Worm (Caenorhabditis elegans) whole organism, young adult: ENCODE data around the gene mcd-1.
A peak's percentile ranks its signal among the peaks of the same experiment; 100 is the strongest.

ENCODE experiments used
- B0336.3 ChIP-seq: fragments of 200-800 bp; sonication (Bioruptor generic); IDR thresholded peaks from 2 replicates; pipeline ENCODE4 v1.3.6; 2022; ENCODE audit warnings: missing genetic modification characterization, missing compliant biosample characterization
- F49E8.2 ChIP-seq: sonication (generic microtip); optimal IDR thresholded peaks from 3 replicates; lab custom pipeline; 2017; ENCODE audit warnings: missing genetic modification characterization, mild to moderate bottlenecking, missing compliant biosample characterization, antibody characterized with exemption, moderate library complexity; ENCODE audit not compliant: insufficient read depth
- Y53G8AR.9 ChIP-seq: fragments of 200-800 bp; sonication (Bioruptor generic); conservative IDR thresholded peaks from 2 replicates; pipeline ENCODE4 v1.3.6; 2022; ENCODE audit warnings: missing genetic modification reagents, missing genetic modification characterization, missing compliant biosample characterization
- Y79H2A.3 ChIP-seq: fragments of 200-800 bp; sonication (Bioruptor generic); conservative IDR thresholded peaks from 2 replicates; pipeline ENCODE4 v1.3.6; 2022; ENCODE audit warnings: missing genetic modification reagents, missing genetic modification characterization, missing compliant biosample characterization
- Y95B8A.8 ChIP-seq: fragments of 200-800 bp; sonication (Bioruptor generic); IDR thresholded peaks from 2 replicates; pipeline ENCODE4 v1.3.6; 2022; ENCODE audit warnings: missing genetic modification reagents, missing genetic modification characterization, missing compliant biosample characterization
- aptf-2 ChIP-seq: fragments of 200-800 bp; sonication (Bioruptor generic); conservative IDR thresholded peaks from 2 replicates; pipeline ENCODE4 v1.3.6; 2022; ENCODE audit warnings: missing genetic modification reagents, missing genetic modification characterization, missing compliant biosample characterization
- attf-5 ChIP-seq: fragments of 200-800 bp; sonication (Bioruptor generic); optimal IDR thresholded peaks from 2 replicates; lab custom pipeline; 2018; ENCODE audit warnings: mild to moderate bottlenecking, missing genetic modification characterization, missing compliant biosample characterization
- attf-6 ChIP-seq: fragments of 200-800 bp; sonication (Bioruptor generic); IDR thresholded peaks from 2 replicates; pipeline ENCODE4 v1.3.6; 2022; ENCODE audit warnings: missing genetic modification reagents, missing genetic modification characterization, missing compliant biosample characterization
- cebp-1 ChIP-seq, 2 experiments: fragments of 200-800 bp in 1 of 2; sonication (Bioruptor generic) in 1 of 2; sonication (generic microtip) in 1 of 2; IDR thresholded peaks in 1 of 2; optimal IDR thresholded peaks in 1 of 2; 2 replicates each; pipeline versions ENCODE4 v1.3.6 to Lab custom; 2017 to 2022; ENCODE audit warnings: missing compliant biosample characterization in 2 of 2, missing genetic modification characterization in 2 of 2, mild to moderate bottlenecking in 1 of 2, missing genetic modification reagents in 1 of 2, moderate library complexity in 1 of 2
- ceh-91 ChIP-seq: fragments of 200-800 bp; sonication (Bioruptor generic); IDR thresholded peaks from 2 replicates; pipeline ENCODE4 v1.3.6; 2022; ENCODE audit warnings: missing genetic modification reagents, missing genetic modification characterization, missing compliant biosample characterization
- dox-1 ChIP-seq: fragments of 200-800 bp; sonication (Bioruptor generic); IDR thresholded peaks from 2 replicates; pipeline ENCODE4 v1.3.6; 2022; ENCODE audit warnings: missing genetic modification reagents, missing genetic modification characterization, missing compliant biosample characterization
- dpl-1 ChIP-seq: fragments of 150-350 bp; optimal IDR thresholded peaks from 2 replicates; lab custom pipeline; 2014; ENCODE audit warnings: missing biosample characterization, missing genetic modification reagents, missing genetic modification characterization
- egrh-3 ChIP-seq: fragments of 200-800 bp; sonication (Bioruptor generic); IDR thresholded peaks from 2 replicates; pipeline ENCODE4 v1.3.6; 2022; ENCODE audit warnings: missing genetic modification reagents, missing genetic modification characterization, missing compliant biosample characterization
- ekl-4 ChIP-seq: fragments of 200-800 bp; sonication (Bioruptor generic); IDR thresholded peaks from 2 replicates; pipeline ENCODE4 v1.3.6; 2022; ENCODE audit warnings: missing genetic modification reagents, missing genetic modification characterization, missing compliant biosample characterization
- him-1 ChIP-seq: sonication (generic microtip); optimal IDR thresholded peaks from 2 replicates; lab custom pipeline; 2016; ENCODE audit warnings: missing genotype, missing genetic modification reagents, missing genetic modification characterization, missing compliant biosample characterization
- hmg-1.2 ChIP-seq: fragments of 200-800 bp; sonication (Bioruptor generic); IDR thresholded peaks from 2 replicates; pipeline ENCODE4 v1.3.6; 2022; ENCODE audit warnings: missing genetic modification reagents, missing genetic modification characterization, missing compliant biosample characterization
- let-526 ChIP-seq: fragments of 200-800 bp; sonication (Bioruptor generic); IDR thresholded peaks from 2 replicates; pipeline ENCODE4 v1.3.6; 2022; ENCODE audit warnings: missing genetic modification reagents, missing genetic modification characterization, missing compliant biosample characterization
- lin-26 ChIP-seq: fragments of 200-800 bp; sonication (Bioruptor generic); IDR thresholded peaks from 2 replicates; pipeline ENCODE4 v1.3.6; 2022; ENCODE audit warnings: missing genetic modification reagents, missing genetic modification characterization, missing compliant biosample characterization
- lin-35 ChIP-seq, 3 experiments: fragments of 150-350 bp in 2 of 3; sonication (generic microtip) in 1 of 3; optimal IDR thresholded peaks; 2 replicates each; lab custom pipeline; 2014 to 2018; ENCODE audit warnings: missing biosample characterization in 3 of 3, missing genetic modification characterization in 3 of 3, missing genetic modification reagents in 3 of 3
- madf-10 ChIP-seq: sonication (generic microtip); optimal IDR thresholded peaks from 2 replicates; lab custom pipeline; 2016; ENCODE audit warnings: mild to moderate bottlenecking, missing genetic modification characterization, missing compliant biosample characterization
- madf-3 ChIP-seq: fragments of 200-800 bp; sonication (Bioruptor generic); IDR thresholded peaks from 2 replicates; pipeline ENCODE4 v1.3.6; 2022; ENCODE audit warnings: missing genetic modification reagents, missing genetic modification characterization, missing compliant biosample characterization
- mxl-1 ChIP-seq: sonication (generic microtip); optimal IDR thresholded peaks from 2 replicates; lab custom pipeline; 2016; ENCODE audit warnings: missing genetic modification characterization, missing compliant biosample characterization
- nfya-2 ChIP-seq: fragments of 200-800 bp; sonication (Bioruptor generic); IDR thresholded peaks from 2 replicates; pipeline ENCODE4 v1.3.6; 2022; ENCODE audit warnings: missing genetic modification reagents, missing genetic modification characterization, missing compliant biosample characterization
- nfyb-1 ChIP-seq: fragments of 200-800 bp; sonication (Bioruptor generic); IDR thresholded peaks from 2 replicates; pipeline ENCODE4 v1.3.6; 2022; ENCODE audit warnings: missing genetic modification reagents, missing genetic modification characterization, missing compliant biosample characterization
- nhr-80 ChIP-seq: sonication (generic microtip); optimal IDR thresholded peaks from 2 replicates; lab custom pipeline; 2016; ENCODE audit warnings: missing genetic modification characterization, missing compliant biosample characterization
- snpc-4 ChIP-seq, 5 experiments: fragments of 150-350 bp in 1 of 5; sonication (generic microtip) in 4 of 5; optimal IDR thresholded peaks; 2 replicates each; lab custom pipeline; 2014 to 2018; ENCODE audit warnings: missing genetic modification characterization in 5 of 5, missing biosample characterization in 3 of 5, antibody characterized with exemption in 2 of 5, mild to moderate bottlenecking in 2 of 5, missing compliant biosample characterization in 2 of 5, missing genotype in 2 of 5, moderate library complexity in 2 of 5, missing genetic modification reagents in 1 of 5
- xnd-1 ChIP-seq: sonication (generic microtip); optimal IDR thresholded peaks from 2 replicates; lab custom pipeline; 2016; ENCODE audit warnings: missing genotype, missing genetic modification reagents, missing genetic modification characterization, missing compliant biosample characterization
- zfh-2 ChIP-seq: fragments of 200-800 bp; sonication (Bioruptor generic); conservative IDR thresholded peaks from 2 replicates; pipeline ENCODE4 v1.3.6; 2022; ENCODE audit warnings: missing genetic modification reagents, missing genetic modification characterization, missing compliant biosample characterization
- ztf-26 ChIP-seq: sonication (generic microtip); optimal IDR thresholded peaks from 2 replicates; lab custom pipeline; 2017; ENCODE audit warnings: missing genetic modification characterization, missing compliant biosample characterization
- ztf-3 ChIP-seq: fragments of 200-800 bp; sonication (Bioruptor generic); optimal IDR thresholded peaks from 2 replicates; lab custom pipeline; 2018; ENCODE audit warnings: mild to moderate bottlenecking, missing genetic modification characterization, missing compliant biosample characterization

The mcd-1 gene

ce11 chrII:13852532-13853199, 35.7 kb upstream of the mcd-1 start (continued):
- TF ChIP-seq B0336.3 (GFP tag; lab: Robert Waterston, UW) (peak; percentile 65), aptf-2 (GFP tag; lab: Robert Waterston, UW) (peak; percentile 93), xnd-1 (tag; lab: Kevin White, UChicago) (peak; percentile 25), zfh-2 (peak; percentile 59), him-1 (tag; lab: Kevin White, UChicago) (peak; percentile 58), ekl-4 (peak; percentile 57; the same call in 1 of the 2 replicates), F49E8.2 (peak; percentile 70), hmg-1.2 (peak; percentile 84)

ce11 chrII:13855352-13855751, 33.0 kb upstream of the mcd-1 start:
- TF ChIP-seq zfh-2 (no peak), nfyb-1 (GFP tag; lab: Robert Waterston, UW) (peak; percentile 97), nfya-2 (0 out of 2 replicates have a peak, but pooled peaks have one; percentile 28)
- TF ChIP-seq, all 124 proteins: peak for 2

- TF ChIP-seq dox-1: peak; percentile 37; the same call in 1 of the 2 replicates
- peak; percentile 89 for TF ChIP-seq zfh-2
- no peak for TF ChIP-seq let-526 (GFP tag; lab: Robert Waterston, UW)
- peak; percentile 38; the same call in 1 of the 2 replicates for TF ChIP-seq egrh-3 (GFP tag; lab: Robert Waterston, UW)
- no peak for TF ChIP-seq madf-10 (tag; lab: Kevin White, UChicago)
- no peak for TF ChIP-seq dpl-1 (GFP tag; lab: Kevin White, UChicago)
- no peak for TF ChIP-seq attf-6 (GFP tag; lab: Robert Waterston, UW)
- TF ChIP-seq ztf-26 (tag; lab: Kevin White, UChicago): no peak
- TF ChIP-seq ztf-3 (GFP tag; lab: Kevin White, UChicago): no peak
- TF ChIP-seq lin-26 (GFP tag; lab: Robert Waterston, UW): 0 out of 2 replicates have a peak, but pooled peaks have one; percentile 29
- no peak for TF ChIP-seq attf-5
- no peak for TF ChIP-seq snpc-4 (GFP tag; optimal IDR thresholded peaks at IDR 0.05; lab: Kevin White, UChicago)
- TF ChIP-seq snpc-4 (tag; optimal IDR thresholded peaks at IDR 0.05; lab: Kevin White, UChicago): no peak
- TF ChIP-seq, all 124 proteins: peak for 4
These were observed 30.0 kb upstream of the mcd-1 start for ce11 chrII:13858352-13858751.

- peak; percentile 6; the same call in 1 of the 2 replicates for TF ChIP-seq hmg-1.2
- 0 out of 2 replicates have a peak, but pooled peaks have one; percentile 14 for TF ChIP-seq ceh-91 (GFP tag; lab: Robert Waterston, UW)
- no peak for TF ChIP-seq cebp-1 (GFP tag; IDR thresholded peaks at IDR 0.05; lab: Robert Waterston, UW)
- peak; percentile 39 for TF ChIP-seq cebp-1 (tag; optimal IDR thresholded peaks at IDR 0.05; lab: Kevin White, UChicago)
- TF ChIP-seq Y53G8AR.9 (GFP tag; lab: Robert Waterston, UW): no peak
- no peak for TF ChIP-seq Y79H2A.3
- TF ChIP-seq nhr-80 (tag; lab: Kevin White, UChicago): peak; percentile 23
These were observed 28.5 kb upstream of the mcd-1 start for ce11 chrII:13859847-13860246.

- no peak for TF ChIP-seq cebp-1 (GFP tag; IDR thresholded peaks at IDR 0.05; lab: Robert Waterston, UW)
- peak; percentile 9 for TF ChIP-seq cebp-1 (tag; optimal IDR thresholded peaks at IDR 0.05; lab: Kevin White, UChicago)
- no peak for TF ChIP-seq Y95B8A.8 (GFP tag; lab: Robert Waterston, UW)
- no peak for TF ChIP-seq mxl-1
- TF ChIP-seq madf-3: no peak
- peak; percentile 84 for TF ChIP-seq nhr-80 (tag; lab: Kevin White, UChicago)
- no peak for TF ChIP-seq aptf-2 (GFP tag; lab: Robert Waterston, UW)
- no peak for TF ChIP-seq lin-35 (GFP tag; optimal IDR thresholded peaks at IDR 0.05; lab: Kevin White, UChicago)
- TF ChIP-seq nfyb-1 (GFP tag; lab: Robert Waterston, UW): no peak
- TF ChIP-seq, all 124 proteins: peak for 2
These were observed 27.4 kb upstream of the mcd-1 start for ce11 chrII:13860900-13861299.
